Worm (Caenorhabditis elegans) whole organism, L2 larva: ENCODE data around the gene F57B9.8.

Experiments
- C34F6.9 ChIP-seq: fragments of 150-350 bp; optimal IDR thresholded peaks from 2 replicates; lab custom pipeline; 2014; ENCODE audit warnings: missing biosample characterization, missing genetic modification characterization
- F13H6.1 ChIP-seq: sonication (generic microtip); optimal IDR thresholded peaks from 2 replicates; lab custom pipeline; 2016; ENCODE audit warnings: missing genetic modification characterization, missing compliant biosample characterization
- R02D3.7 ChIP-seq: fragments of 150-350 bp; optimal IDR thresholded peaks from 2 replicates; lab custom pipeline; 2014; ENCODE audit warnings: missing biosample characterization, missing genetic modification characterization
- Y55F3AM.14 ChIP-seq: fragments of 200-800 bp; sonication (Bioruptor generic); optimal IDR thresholded peaks from 2 replicates; lab custom pipeline; 2018; ENCODE audit warnings: mild to moderate bottlenecking, missing genetic modification characterization, missing compliant biosample characterization
- ZK546.5 ChIP-seq: sonication (generic microtip); optimal IDR thresholded peaks from 2 replicates; lab custom pipeline; 2017; ENCODE audit warnings: missing biosample characterization, missing genetic modification characterization
- alr-1 ChIP-seq: fragments of 150-350 bp; optimal IDR thresholded peaks from 2 replicates; lab custom pipeline; 2014; ENCODE audit warnings: missing biosample characterization, missing genetic modification characterization
- aly-2 ChIP-seq: fragments of 150-350 bp; optimal IDR thresholded peaks from 2 replicates; lab custom pipeline; 2014; ENCODE audit warnings: missing biosample characterization, missing genetic modification characterization
- ama-1 ChIP-seq: fragments of 150-350 bp; optimal IDR thresholded peaks from 2 replicates; lab custom pipeline; 2018; ENCODE audit warnings: inconsistent platforms
- blmp-1 ChIP-seq: sonication (generic microtip); optimal IDR thresholded peaks from 2 replicates; lab custom pipeline; 2017; ENCODE audit warnings: missing genetic modification characterization, mild to moderate bottlenecking, missing compliant biosample characterization, antibody characterized with exemption, moderate library complexity; ENCODE audit not compliant: insufficient read depth
- ceh-16 ChIP-seq: fragments of 150-350 bp; optimal IDR thresholded peaks from 2 replicates; lab custom pipeline; 2014; ENCODE audit warnings: missing biosample characterization, missing genetic modification characterization
- ceh-82 ChIP-seq: fragments of 150-350 bp; optimal IDR thresholded peaks from 2 replicates; lab custom pipeline; 2014; ENCODE audit warnings: missing biosample characterization, missing genetic modification characterization
- crh-2 ChIP-seq: sonication (generic microtip); optimal IDR thresholded peaks from 2 replicates; lab custom pipeline; 2017; ENCODE audit warnings: missing biosample characterization, missing genetic modification characterization
- dmd-4 ChIP-seq: sonication (generic microtip); optimal IDR thresholded peaks from 2 replicates; lab custom pipeline; 2017; ENCODE audit warnings: missing biosample characterization, missing genetic modification characterization
- egl-27 ChIP-seq: sonication (generic microtip); optimal IDR thresholded peaks from 3 replicates; lab custom pipeline; 2017; ENCODE audit warnings: missing biosample characterization, missing genetic modification reagents, missing genetic modification characterization
- elt-1 ChIP-seq: fragments of 150-350 bp; optimal IDR thresholded peaks from 2 replicates; lab custom pipeline; 2014; ENCODE audit warnings: missing biosample characterization, missing genetic modification characterization
- elt-3 ChIP-seq: sonication (generic microtip); optimal IDR thresholded peaks from 2 replicates; lab custom pipeline; 2017; ENCODE audit warnings: missing biosample characterization, missing genetic modification characterization
- fos-1 ChIP-seq: fragments of 150-350 bp; optimal IDR thresholded peaks from 2 replicates; lab custom pipeline; 2014; ENCODE audit warnings: missing biosample characterization, missing genetic modification characterization
- gmeb-1 ChIP-seq: fragments of 150-350 bp; optimal IDR thresholded peaks from 2 replicates; lab custom pipeline; 2014; ENCODE audit warnings: missing biosample characterization, missing genetic modification characterization
- lin-11 ChIP-seq: fragments of 150-350 bp; sonication (generic microtip); optimal IDR thresholded peaks from 2 replicates; lab custom pipeline; 2014; ENCODE audit warnings: missing biosample characterization, missing genetic modification characterization, inconsistent platforms, mixed read lengths
- lin-13 ChIP-seq: fragments of 150-350 bp; optimal IDR thresholded peaks from 2 replicates; lab custom pipeline; 2014; ENCODE audit warnings: missing biosample characterization, missing genetic modification reagents, missing genetic modification characterization
- lin-39 ChIP-seq: fragments of 150-350 bp; optimal IDR thresholded peaks from 2 replicates; lab custom pipeline; 2014; ENCODE audit warnings: missing biosample characterization, missing genetic modification reagents, missing genetic modification characterization
- lsy-2 ChIP-seq, 2 experiments: fragments of 150-350 bp in 1 of 2; sonication (generic microtip) in 1 of 2; optimal IDR thresholded peaks; 2 replicates each; lab custom pipeline; 2014 to 2017; ENCODE audit warnings: missing biosample characterization in 2 of 2, missing genetic modification characterization in 2 of 2
- mab-5 ChIP-seq: fragments of 150-350 bp; optimal IDR thresholded peaks from 2 replicates; lab custom pipeline; 2014; ENCODE audit warnings: missing biosample characterization, missing genetic modification characterization
- mbf-1 ChIP-seq: sonication (generic microtip); optimal IDR thresholded peaks from 2 replicates; lab custom pipeline; 2017; ENCODE audit warnings: missing biosample characterization, missing genetic modification characterization
- mdl-1 ChIP-seq, 2 experiments: fragments of 150-350 bp in 1 of 2; sonication (generic microtip) in 1 of 2; optimal IDR thresholded peaks; 2 replicates each; lab custom pipeline; 2017; ENCODE audit warnings: missing biosample characterization in 2 of 2, missing genetic modification characterization in 2 of 2
- nhr-10 ChIP-seq: sonication (generic microtip); optimal IDR thresholded peaks from 2 replicates; lab custom pipeline; 2017; ENCODE audit warnings: missing biosample characterization, missing genetic modification characterization
- nhr-11 ChIP-seq: fragments of 150-350 bp; optimal IDR thresholded peaks from 2 replicates; lab custom pipeline; 2014; ENCODE audit warnings: missing biosample characterization, missing genetic modification characterization
- nhr-12 ChIP-seq: fragments of 150-350 bp; optimal IDR thresholded peaks from 2 replicates; lab custom pipeline; 2014; ENCODE audit warnings: missing biosample characterization, missing genetic modification characterization
- nhr-129 ChIP-seq: fragments of 150-350 bp; optimal IDR thresholded peaks from 2 replicates; lab custom pipeline; 2014; ENCODE audit warnings: missing biosample characterization, missing genetic modification characterization
- nhr-21 ChIP-seq: fragments of 150-350 bp; optimal IDR thresholded peaks from 2 replicates; lab custom pipeline; 2014; ENCODE audit warnings: missing biosample characterization, missing genetic modification characterization
- nhr-23 ChIP-seq: fragments of 150-350 bp; optimal IDR thresholded peaks from 2 replicates; lab custom pipeline; 2014; ENCODE audit warnings: missing biosample characterization, missing genetic modification reagents, missing genetic modification characterization
- nhr-237 ChIP-seq: fragments of 150-350 bp; optimal IDR thresholded peaks from 2 replicates; lab custom pipeline; 2014; ENCODE audit warnings: missing biosample characterization, missing genetic modification characterization
- nhr-25 ChIP-seq: fragments of 150-350 bp; sonication (generic microtip); optimal IDR thresholded peaks from 3 replicates; lab custom pipeline; 2014; ENCODE audit warnings: missing biosample characterization, missing genetic modification characterization
- nhr-6 ChIP-seq: fragments of 150-350 bp; optimal IDR thresholded peaks from 2 replicates; lab custom pipeline; 2014; ENCODE audit warnings: missing biosample characterization, missing genetic modification characterization
- nhr-77 ChIP-seq: fragments of 150-350 bp; optimal IDR thresholded peaks from 2 replicates; lab custom pipeline; 2014; ENCODE audit warnings: missing biosample characterization, missing genetic modification characterization
- peb-1 ChIP-seq: fragments of 150-350 bp; optimal IDR thresholded peaks from 2 replicates; lab custom pipeline; 2014; ENCODE audit warnings: missing biosample characterization, missing genetic modification characterization
- sem-4 ChIP-seq: fragments of 150-350 bp; optimal IDR thresholded peaks from 2 replicates; lab custom pipeline; 2014; ENCODE audit warnings: missing biosample characterization, missing genetic modification reagents, missing genetic modification characterization
- skn-1 ChIP-seq: sonication (generic microtip); optimal IDR thresholded peaks from 2 replicates; lab custom pipeline; 2017; ENCODE audit warnings: missing biosample characterization, missing genetic modification characterization
- sma-3 ChIP-seq: sonication (generic microtip); optimal IDR thresholded peaks from 2 replicates; lab custom pipeline; 2016; ENCODE audit warnings: missing genetic modification reagents, missing genetic modification characterization, missing compliant biosample characterization
- sma-9 ChIP-seq, 2 experiments: fragments of 150-350 bp in 1 of 2; sonication (generic microtip) in 1 of 2; optimal IDR thresholded peaks; 2 replicates each; lab custom pipeline; 2014 to 2016; ENCODE audit warnings: missing genetic modification characterization in 2 of 2, mild to moderate bottlenecking in 1 of 2, missing biosample characterization in 1 of 2, missing compliant biosample characterization in 1 of 2, missing genetic modification reagents in 1 of 2, moderate library complexity in 1 of 2
- snpc-4 ChIP-seq: fragments of 150-350 bp; optimal IDR thresholded peaks from 2 replicates; lab custom pipeline; 2014; ENCODE audit warnings: missing biosample characterization, missing genetic modification characterization
- unc-39 ChIP-seq: fragments of 150-350 bp; optimal IDR thresholded peaks from 2 replicates; lab custom pipeline; 2014; ENCODE audit warnings: missing biosample characterization, missing genetic modification characterization
- unc-55 ChIP-seq: fragments of 150-350 bp; sonication (generic microtip); optimal IDR thresholded peaks from 3 replicates; lab custom pipeline; 2014; ENCODE audit warnings: missing biosample characterization, missing genetic modification reagents, missing genetic modification characterization
- unc-62 ChIP-seq: fragments of 150-350 bp; optimal IDR thresholded peaks from 2 replicates; lab custom pipeline; 2014; ENCODE audit warnings: missing biosample characterization, missing genetic modification reagents, missing genetic modification characterization
- zag-1 ChIP-seq: fragments of 150-350 bp; optimal IDR thresholded peaks from 2 replicates; lab custom pipeline; 2014; ENCODE audit warnings: missing biosample characterization, missing genetic modification characterization
- ztf-1 ChIP-seq: fragments of 200-800 bp; sonication (Bioruptor generic); conservative IDR thresholded peaks from 2 replicates; pipeline ENCODE4 v1.3.6; 2022; ENCODE audit warnings: missing genetic modification characterization, missing compliant biosample characterization
- ztf-11 ChIP-seq: sonication (generic microtip); optimal IDR thresholded peaks from 2 replicates; lab custom pipeline; 2017; ENCODE audit warnings: missing biosample characterization, missing genetic modification characterization
- ztf-4 ChIP-seq: fragments of 150-350 bp; optimal IDR thresholded peaks from 2 replicates; lab custom pipeline; 2014; ENCODE audit warnings: missing biosample characterization, missing genetic modification characterization

Gene F57B9.8

DNA sequence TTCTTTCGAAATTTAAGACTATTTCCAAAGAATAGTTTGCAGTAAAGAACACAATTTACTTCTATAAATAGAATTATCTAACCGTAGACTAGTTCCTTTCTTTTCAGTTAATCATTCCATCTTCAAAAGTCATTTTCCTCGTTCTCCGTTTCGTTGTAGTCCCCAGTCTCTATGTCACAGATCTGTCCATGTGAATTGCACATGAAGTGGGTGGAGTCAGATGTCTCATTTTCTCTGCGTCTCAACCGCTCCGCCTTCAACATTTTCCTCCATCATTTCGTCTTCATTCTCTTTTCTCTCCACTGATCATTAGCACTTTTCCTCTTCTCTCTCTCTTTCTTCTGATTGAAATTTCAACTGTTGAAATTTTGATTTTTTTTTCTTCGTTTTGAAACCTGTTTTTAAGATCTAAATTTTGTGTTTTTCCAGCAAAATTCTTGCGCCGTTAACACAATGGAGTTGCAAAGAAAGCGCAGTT is 37.5 kb downstream of the F57B9.8 start, which contains the start of gene T07E3.4:
T07E3.4 (plus strand) TSS at position 428 of the 478 bp plus-strand sequence.
- TF ChIP-seq nhr-77 = no peak
- TF ChIP-seq nhr-129 = peak; percentile 86
- TF ChIP-seq ceh-16 (tag; lab: Kevin White, UChicago) = no peak
- no peak for TF ChIP-seq R02D3.7 (tag; lab: Kevin White, UChicago)
- peak; percentile 98 for TF ChIP-seq sma-9 (GFP tag; optimal IDR thresholded peaks at IDR 0.05; lab: Kevin White, UChicago)
- TF ChIP-seq sma-9 (tag; optimal IDR thresholded peaks at IDR 0.05; lab: Kevin White, UChicago) = no peak
- TF ChIP-seq fos-1 = peak; percentile 58
- no peak for TF ChIP-seq elt-3 (tag; lab: Kevin White, UChicago)
- TF ChIP-seq nhr-23 (tag; lab: Kevin White, UChicago) = no peak
- peak; percentile 21 for TF ChIP-seq mab-5 (tag; lab: Kevin White, UChicago)
- no peak for TF ChIP-seq ZK546.5 (tag; lab: Kevin White, UChicago)
- no peak for TF ChIP-seq alr-1 (tag; lab: Kevin White, UChicago)
- no peak for TF ChIP-seq nhr-11 (tag; lab: Kevin White, UChicago)
- peak; percentile 61 for TF ChIP-seq unc-55
- peak; percentile 95 for TF ChIP-seq sma-3 (GFP tag; lab: Kevin White, UChicago)
- TF ChIP-seq unc-62 (GFP tag; lab: Kevin White, UChicago) = no peak
- no peak for TF ChIP-seq ztf-1
- TF ChIP-seq crh-2 = peak; percentile 91
- TF ChIP-seq blmp-1 (tag; lab: Kevin White, UChicago) = peak; percentile 66
- TF ChIP-seq mbf-1 = no peak
- peak; percentile 96 for TF ChIP-seq egl-27
- TF ChIP-seq lsy-2 (tag; optimal IDR thresholded peaks at IDR 0.05; lab: Kevin White, UChicago) = peak; percentile 40 to 86
- TF ChIP-seq nhr-12 = no peak
- peak; percentile 27 for TF ChIP-seq lin-39 (tag; lab: Kevin White, UChicago)
- TF ChIP-seq ztf-4 (tag; lab: Kevin White, UChicago) = peak; percentile 83
- TF ChIP-seq peb-1 (tag; lab: Kevin White, UChicago) = no peak
- no peak for TF ChIP-seq nhr-10 (tag; lab: Kevin White, UChicago)
- no peak for TF ChIP-seq aly-2 (tag; lab: Kevin White, UChicago)
- peak; percentile 68 for TF ChIP-seq gmeb-1 (tag; lab: Kevin White, UChicago)
- TF ChIP-seq nhr-6 (tag; lab: Kevin White, UChicago) = peak; percentile 87
- no peak for TF ChIP-seq elt-1 (tag; lab: Kevin White, UChicago)
- TF ChIP-seq F13H6.1 (tag; lab: Kevin White, UChicago) = peak; percentile 83
- TF ChIP-seq mdl-1 (tag; optimal IDR thresholded peaks at IDR 0.05; lab: Kevin White, UChicago) = no peak
- no peak for TF ChIP-seq dmd-4
- TF ChIP-seq nhr-237 (tag; lab: Kevin White, UChicago) = no peak
- peak; percentile 84 for TF ChIP-seq ama-1
- TF ChIP-seq lin-13 (GFP tag; lab: Kevin White, UChicago) = peak; percentile 47
- peak; percentile 90 for TF ChIP-seq nhr-21 (tag; lab: Kevin White, UChicago)
- TF ChIP-seq ztf-11 (tag; lab: Kevin White, UChicago) = no peak
- peak; percentile 90 for TF ChIP-seq nhr-25
- peak; percentile 94 for TF ChIP-seq C34F6.9 (tag; lab: Kevin White, UChicago)
- TF ChIP-seq ceh-82 = no peak
- TF ChIP-seq snpc-4 (tag; lab: Kevin White, UChicago) = no peak
- no peak for TF ChIP-seq lin-11 (tag; lab: Kevin White, UChicago)
- TF ChIP-seq Y55F3AM.14 (GFP tag; lab: Kevin White, UChicago) = no peak
- peak; percentile 79 for TF ChIP-seq sem-4
- TF ChIP-seq unc-39 (tag; lab: Kevin White, UChicago) = no peak
- TF ChIP-seq skn-1 (tag; lab: Kevin White, UChicago) = no peak
- no peak for TF ChIP-seq zag-1
